Worm (Caenorhabditis elegans) whole organism, mixed stage, embryonic: ENCODE measurements around the gene rap-3.
"Not testable (repeated sequence)": the region's sequence is repeated elsewhere in the genome, so short reads cannot be mapped to it uniquely, and the experiment has no call there.

Experiments used
- M03D4.4 ChIP-seq: sonication (generic microtip); optimal IDR thresholded peaks from 2 replicates; lab custom pipeline; 2017; ENCODE audit warnings: mild to moderate bottlenecking, missing genetic modification characterization, missing compliant biosample characterization
- bed-3 ChIP-seq: fragments of 200-800 bp; sonication (Bioruptor generic); optimal IDR thresholded peaks from 3 replicates; lab custom pipeline; 2018; ENCODE audit warnings: mild to moderate bottlenecking, missing genetic modification characterization, moderate library complexity, missing compliant biosample characterization
- blmp-1 ChIP-seq: fragments of 150-350 bp; optimal IDR thresholded peaks from 2 replicates; lab custom pipeline; 2014; ENCODE audit warnings: missing biosample characterization, missing genetic modification characterization
- ceh-39 ChIP-seq: fragments of 150-350 bp; optimal IDR thresholded peaks from 2 replicates; lab custom pipeline; 2014; ENCODE audit warnings: missing biosample characterization, missing genetic modification characterization
- ceh-43 ChIP-seq: fragments of 200-800 bp; sonication (Bioruptor generic); optimal IDR thresholded peaks from 2 replicates; lab custom pipeline; 2018; ENCODE audit warnings: mild to moderate bottlenecking, missing genetic modification characterization, moderate library complexity, missing compliant biosample characterization
- cnd-1 ChIP-seq: fragments of 200-800 bp; sonication (Bioruptor generic); optimal IDR thresholded peaks from 2 replicates; lab custom pipeline; 2018; ENCODE audit warnings: mild to moderate bottlenecking, missing genetic modification characterization, missing compliant biosample characterization
- drap-1 ChIP-seq: fragments of 200-800 bp; sonication (Bioruptor generic); optimal IDR thresholded peaks from 3 replicates; lab custom pipeline; 2018; ENCODE audit warnings: mild to moderate bottlenecking, missing genetic modification characterization, missing compliant biosample characterization
- elt-1 ChIP-seq: sonication (generic microtip); optimal IDR thresholded peaks from 2 replicates; lab custom pipeline; 2017; ENCODE audit warnings: missing genetic modification characterization, mild to moderate bottlenecking, missing compliant biosample characterization, antibody characterized with exemption, moderate library complexity, borderline replicate concordance; ENCODE audit not compliant: insufficient read depth
- ham-2 ChIP-seq: fragments of 200-800 bp; sonication (Bioruptor generic); optimal IDR thresholded peaks from 2 replicates; lab custom pipeline; 2018; ENCODE audit warnings: mild to moderate bottlenecking, missing genetic modification characterization, missing compliant biosample characterization
- hlh-1 ChIP-seq: fragments of 150-350 bp; optimal IDR thresholded peaks from 2 replicates; lab custom pipeline; 2014; ENCODE audit warnings: missing biosample characterization, missing genetic modification reagents, missing genetic modification characterization
- lin-13 ChIP-seq: fragments of 150-350 bp; optimal IDR thresholded peaks from 2 replicates; lab custom pipeline; 2014; ENCODE audit warnings: missing biosample characterization, missing genetic modification characterization
- lin-32 ChIP-seq: fragments of 200-800 bp; sonication (Bioruptor generic); optimal IDR thresholded peaks from 2 replicates; lab custom pipeline; 2018; ENCODE audit warnings: mild to moderate bottlenecking, missing genetic modification characterization, missing compliant biosample characterization
- lsy-2 ChIP-seq: fragments of 150-350 bp; optimal IDR thresholded peaks from 2 replicates; lab custom pipeline; 2014; ENCODE audit warnings: missing biosample characterization, missing genetic modification characterization
- mab-5 ChIP-seq: fragments of 150-350 bp; optimal IDR thresholded peaks from 2 replicates; lab custom pipeline; 2014; ENCODE audit warnings: missing biosample characterization, missing genetic modification characterization
- mep-1 ChIP-seq: fragments of 150-350 bp; optimal IDR thresholded peaks from 2 replicates; lab custom pipeline; 2017; ENCODE audit warnings: missing biosample characterization, missing genetic modification reagents, missing genetic modification characterization, inconsistent platforms
- mls-2 ChIP-seq: sonication (generic microtip); optimal IDR thresholded peaks from 2 replicates; lab custom pipeline; 2016; ENCODE audit warnings: mild to moderate bottlenecking, missing genetic modification characterization, moderate library complexity, missing compliant biosample characterization
- nhr-2 ChIP-seq: fragments of 150-350 bp; optimal IDR thresholded peaks from 2 replicates; lab custom pipeline; 2014; ENCODE audit warnings: missing biosample characterization, missing genetic modification characterization
- nhr-237 ChIP-seq: fragments of 150-350 bp; optimal IDR thresholded peaks from 2 replicates; lab custom pipeline; 2014; ENCODE audit warnings: missing biosample characterization, missing genetic modification characterization
- nhr-28 ChIP-seq: fragments of 150-350 bp; optimal IDR thresholded peaks from 2 replicates; lab custom pipeline; 2014; ENCODE audit warnings: missing biosample characterization, missing genetic modification characterization
- nhr-76 ChIP-seq: sonication (generic microtip); optimal IDR thresholded peaks from 2 replicates; lab custom pipeline; 2017; ENCODE audit warnings: missing biosample characterization, missing genetic modification characterization
- pha-4 ChIP-seq: fragments of 150-350 bp; optimal IDR thresholded peaks from 2 replicates; lab custom pipeline; 2018; ENCODE audit warnings: missing biosample characterization, missing genetic modification reagents, missing genetic modification characterization
- sem-2 ChIP-seq: fragments of 200-800 bp; sonication (Bioruptor generic); optimal IDR thresholded peaks from 2 replicates; lab custom pipeline; 2018; ENCODE audit warnings: mild to moderate bottlenecking, missing genetic modification characterization, missing compliant biosample characterization
- snpc-4 ChIP-seq: fragments of 150-350 bp; optimal IDR thresholded peaks from 2 replicates; lab custom pipeline; 2014; ENCODE audit warnings: missing biosample characterization, missing genetic modification characterization
- tbx-8 ChIP-seq: fragments of 200-800 bp; sonication (Bioruptor generic); optimal IDR thresholded peaks from 2 replicates; lab custom pipeline; 2018; ENCODE audit warnings: mild to moderate bottlenecking, missing genetic modification characterization, moderate library complexity, missing compliant biosample characterization
- unc-120 ChIP-seq: sonication (generic microtip); optimal IDR thresholded peaks from 2 replicates; lab custom pipeline; 2017; ENCODE audit warnings: missing genetic modification characterization, missing compliant biosample characterization; ENCODE audit not compliant: poor library complexity, severe bottlenecking
- unc-39 ChIP-seq: fragments of 150-350 bp; optimal IDR thresholded peaks from 2 replicates; lab custom pipeline; 2014; ENCODE audit warnings: missing biosample characterization, missing genetic modification characterization
- unc-62 ChIP-seq: fragments of 150-350 bp; optimal IDR thresholded peaks from 2 replicates; lab custom pipeline; 2014; ENCODE audit warnings: missing biosample characterization, missing genetic modification reagents, missing genetic modification characterization
- zip-8 ChIP-seq: fragments of 150-350 bp; optimal IDR thresholded peaks from 2 replicates; lab custom pipeline; 2014; ENCODE audit warnings: missing biosample characterization, missing genetic modification characterization

Gene rap-3

DNA sequence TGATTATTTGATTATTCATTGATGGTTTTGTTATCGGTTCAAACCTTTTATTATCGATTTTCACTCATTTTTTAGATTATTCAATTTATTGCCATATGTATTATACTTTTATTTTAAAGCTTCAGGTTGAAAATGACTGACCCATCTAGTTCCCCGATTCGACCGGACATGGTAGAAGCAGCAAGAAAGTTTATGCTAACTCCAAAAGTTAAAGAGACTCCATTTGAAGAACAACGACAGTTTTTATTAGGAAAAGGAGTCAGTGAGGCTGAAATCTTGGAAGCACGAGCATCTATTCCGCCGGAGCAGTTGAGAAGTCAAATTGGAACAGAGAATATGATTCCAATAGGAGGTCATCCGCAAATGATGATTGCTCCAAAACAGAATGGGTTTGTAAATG, 5.9 kb downstream of the rap-3 start, which contains the start of gene prx-14:
Gene prx-14 (plus strand): TSS at position 120 of the 400 bp plus-strand sequence.
- no peak for TF ChIP-seq ceh-43 (GFP tag; lab: Kevin White, UChicago)
- no peak for TF ChIP-seq nhr-28 (tag; lab: Kevin White, UChicago)
- no peak for TF ChIP-seq nhr-2 (tag; lab: Kevin White, UChicago)
- TF ChIP-seq snpc-4 (tag; lab: Kevin White, UChicago): no peak
- no peak for TF ChIP-seq lin-13 (tag; lab: Kevin White, UChicago)
- no peak for TF ChIP-seq elt-1 (tag; lab: Kevin White, UChicago)
- no peak for TF ChIP-seq zip-8 (tag; lab: Kevin White, UChicago)
- no peak for TF ChIP-seq nhr-76
- TF ChIP-seq cnd-1 (tag; lab: Kevin White, UChicago): no peak
- no peak for TF ChIP-seq unc-120 (tag; lab: Kevin White, UChicago)
- TF ChIP-seq lin-32: no peak
- no peak for TF ChIP-seq ceh-39
- TF ChIP-seq, all 35 proteins: peak for 0

DNA sequence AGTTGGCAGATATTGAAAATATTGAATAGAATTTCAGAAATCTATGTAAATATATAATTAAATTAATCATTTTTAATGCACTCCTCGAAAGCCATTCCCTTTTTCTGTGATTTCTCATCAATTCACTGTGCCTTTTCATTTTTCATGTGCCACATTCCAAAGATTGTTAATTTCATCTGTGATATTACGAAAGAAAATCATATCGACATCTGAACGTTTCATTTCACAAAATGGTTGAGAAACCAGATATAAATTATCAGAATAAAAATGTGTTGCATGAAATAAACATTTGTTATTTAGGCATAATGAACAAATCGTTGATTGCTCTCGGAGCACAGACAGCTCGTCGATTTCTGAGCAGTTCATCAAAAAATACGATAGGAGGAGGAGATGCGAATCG, 6.9 kb downstream of the rap-3 start, which contains the start of gene nuaf-3:
Gene nuaf-3 (plus strand): TSS at position 301 of the 400 bp plus-strand sequence.
- TF ChIP-seq mep-1 (tag; lab: Kevin White, UChicago): no peak
- TF ChIP-seq hlh-1 (tag; lab: Kevin White, UChicago): no peak
- TF ChIP-seq lsy-2: no peak
- TF ChIP-seq, all 35 proteins: peak for 0

DNA sequence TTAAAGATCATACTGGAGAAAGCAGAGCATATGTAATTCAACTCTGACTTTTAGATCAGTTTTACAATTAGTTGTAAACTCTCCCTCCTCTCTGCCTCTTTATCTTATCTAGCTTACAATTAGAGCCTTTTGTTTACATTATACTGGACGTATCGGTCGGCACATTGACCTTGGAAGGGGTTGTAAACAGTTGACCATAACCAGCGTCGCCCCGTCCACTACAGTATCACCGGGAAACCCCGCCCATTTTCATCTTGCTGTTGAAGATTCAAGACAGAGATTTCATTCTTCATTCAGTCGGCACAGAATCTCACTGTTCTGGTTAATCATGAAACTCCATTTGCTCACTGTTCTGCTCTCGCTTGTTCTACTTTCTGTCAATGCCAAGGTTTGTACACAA, 9.7 kb downstream of the rap-3 start, which contains the start of gene sdz-27:
Gene sdz-27 (plus strand): TSS at position 301 of the 400 bp plus-strand sequence.
- TF ChIP-seq nhr-237 (no peak), mab-5 (tag; lab: Kevin White, UChicago) (no peak), drap-1 (no peak), ham-2 (GFP tag; lab: Kevin White, UChicago) (no peak), nhr-76 (no peak), blmp-1 (no peak)

DNA sequence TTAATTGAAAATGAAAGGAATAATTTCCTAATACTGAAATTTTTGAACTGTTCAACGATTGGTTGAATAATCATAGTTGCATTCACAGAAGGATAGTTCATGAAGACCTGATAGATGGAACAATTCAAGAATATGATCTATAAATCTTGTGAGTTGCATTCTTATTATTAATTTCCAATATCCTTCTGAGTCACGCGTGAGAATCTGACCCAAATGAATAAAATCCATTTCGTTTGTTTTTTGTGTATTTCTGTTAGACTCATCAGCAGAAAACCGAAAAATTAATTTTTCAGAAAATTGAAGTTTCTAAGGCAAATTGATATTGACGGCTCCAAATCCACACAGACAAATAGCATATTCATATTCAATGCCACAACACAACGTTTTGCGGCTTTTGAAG, 12.3 kb downstream of the rap-3 start, which contains the start of gene fbxb-79:
Gene fbxb-79 (minus strand): TSS at position 101 of the 400 bp plus-strand sequence.
- no peak for TF ChIP-seq lin-13 (tag; lab: Kevin White, UChicago)
- no peak for TF ChIP-seq ceh-39
- TF ChIP-seq hlh-1 (tag; lab: Kevin White, UChicago): no peak
- no peak for TF ChIP-seq nhr-76
- TF ChIP-seq nhr-2 (tag; lab: Kevin White, UChicago): no peak
- TF ChIP-seq unc-62 (GFP tag; lab: Kevin White, UChicago): no peak
- TF ChIP-seq tbx-8 (GFP tag; lab: Kevin White, UChicago): no peak
- TF ChIP-seq mls-2 (tag; lab: Kevin White, UChicago): no peak
- TF ChIP-seq M03D4.4 (tag; lab: Kevin White, UChicago): no peak
- TF ChIP-seq drap-1: no peak
- no peak for TF ChIP-seq sem-2 (GFP tag; lab: Kevin White, UChicago)
- no peak for TF ChIP-seq unc-39
- no peak for TF ChIP-seq blmp-1
- TF ChIP-seq nhr-237: no peak
- no peak for TF ChIP-seq lsy-2
- no peak for TF ChIP-seq pha-4 (tag; lab: Kevin White, UChicago)
- no peak for TF ChIP-seq elt-1 (tag; lab: Kevin White, UChicago)
- no peak for TF ChIP-seq bed-3
- TF ChIP-seq, all 35 proteins: peak for 0

DNA sequence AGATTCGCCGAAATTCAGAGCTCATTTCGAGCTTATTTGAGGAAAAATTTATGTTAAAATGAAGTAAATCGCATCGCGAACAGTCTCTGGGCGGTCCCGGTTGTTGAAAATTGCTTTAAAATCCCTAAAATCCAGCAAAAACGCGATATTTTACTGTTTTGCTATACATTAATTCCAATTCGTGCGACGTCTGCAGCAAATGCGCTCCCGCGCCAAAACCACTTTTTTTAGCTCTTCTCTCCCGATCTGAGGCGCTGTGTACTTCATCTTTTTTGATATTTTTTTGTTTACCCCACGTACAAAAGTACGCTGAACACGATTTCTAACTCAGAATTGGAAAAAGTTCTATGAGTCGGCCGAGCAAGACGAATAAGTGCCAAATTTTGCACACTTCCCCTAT, 21.9 kb downstream of the rap-3 start, which contains the start of gene R07H5.16:
Gene R07H5.16 (plus strand): TSS at position 348 of the 400 bp plus-strand sequence.
- TF ChIP-seq mab-5 (tag; lab: Kevin White, UChicago); elt-1 (tag; lab: Kevin White, UChicago); unc-62 (GFP tag; lab: Kevin White, UChicago): not testable (repeated sequence)

DNA sequence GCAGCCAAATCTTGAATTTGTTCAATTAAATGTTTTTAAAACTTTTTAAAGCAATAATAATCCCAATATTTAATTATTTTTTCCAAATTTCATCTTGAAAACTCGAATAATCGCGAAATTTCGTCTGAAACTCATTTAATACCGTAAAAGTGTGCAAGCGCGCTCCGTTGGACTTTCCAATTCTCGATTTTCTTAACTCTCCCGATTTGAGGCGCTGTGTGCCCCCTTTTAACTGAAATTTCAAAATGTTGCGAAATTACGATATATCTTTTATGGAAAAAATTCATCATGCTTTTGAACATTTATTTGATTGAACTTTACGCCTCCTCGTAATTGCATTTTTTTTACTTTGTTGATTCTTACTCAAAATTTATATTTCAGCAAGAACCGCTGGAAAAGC, 25.3 kb downstream of the rap-3 start, which contains the start of gene R07H5.11:
Gene R07H5.11 (plus strand): TSS at position 380 of the 400 bp plus-strand sequence.
- not testable (repeated sequence) for TF ChIP-seq lin-32; ceh-43 (GFP tag; lab: Kevin White, UChicago); unc-39
